Fruit fly (Drosophila melanogaster): ENCODE results near the gene Ho.

The Ho gene

DNA sequence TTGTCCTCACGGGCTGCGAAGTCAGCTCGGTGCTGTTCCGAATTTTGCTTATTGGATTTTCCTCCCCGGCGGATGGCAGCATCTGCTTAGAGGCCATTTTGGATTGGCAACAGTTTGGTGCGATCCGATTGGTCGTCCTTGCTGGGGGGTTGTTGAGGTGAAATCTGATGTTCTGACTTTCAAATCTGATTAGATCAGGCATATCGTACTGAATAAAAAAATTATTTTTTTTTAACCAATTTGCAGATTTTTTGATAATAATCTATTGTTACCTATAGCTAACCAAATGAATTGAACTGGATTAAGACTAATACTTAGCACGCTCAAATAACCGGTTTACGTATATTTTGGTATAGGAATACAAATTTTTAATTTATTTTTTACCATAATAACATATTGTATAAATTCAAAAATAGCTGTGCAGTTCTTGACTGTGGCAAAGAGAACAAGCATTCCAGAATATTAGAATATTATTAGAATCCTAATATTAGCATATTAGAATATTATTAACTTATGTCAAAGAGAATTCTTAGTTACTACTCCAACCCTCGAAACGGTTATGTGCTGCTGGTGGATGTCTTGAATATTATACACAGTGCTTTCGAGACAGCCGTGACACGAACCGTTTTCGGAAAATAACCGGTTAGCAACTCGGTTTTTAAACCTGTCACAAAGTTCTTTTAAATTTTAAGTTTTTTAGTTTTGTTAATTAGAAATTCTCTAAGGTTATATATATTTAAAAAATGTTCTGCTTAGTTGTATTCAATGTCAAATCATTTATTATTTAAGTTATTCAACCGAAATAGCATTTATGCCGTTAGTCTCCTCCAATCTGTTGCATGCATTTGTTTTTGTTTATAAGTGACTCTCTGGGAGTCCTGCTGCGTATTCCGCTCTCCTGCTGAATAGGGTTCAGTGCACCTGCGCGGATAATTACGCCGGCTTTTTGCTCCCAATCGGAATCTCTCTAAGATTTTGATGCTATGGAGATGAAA lies 15.1 kb downstream of the Ho start, which contains the start of gene Fer3:
TSS of gene Fer3 (minus strand) at position 1 of the 995 bp plus-strand sequence.
- TF ChIP-seq noc (tag; optimal IDR thresholded peaks at IDR 0.05): no peak

- no peak for TF ChIP-seq noc (tag; optimal IDR thresholded peaks at IDR 0.05)
Observed at dm6 chr3R:11696209-11696608, 16.7 kb downstream of the Ho start, which contains the start of gene CG14717. Gene CG14717, plus strand, starts transcription at chr3R:11696509.

- TF ChIP-seq noc (tag; optimal IDR thresholded peaks at IDR 0.05): no peak
Observed at dm6 chr3R:11700314-11700713, 20.8 kb downstream of the Ho start, which contains the start of gene CG14718. Gene CG14718, plus strand, starts transcription at chr3R:11700614.

DNA sequence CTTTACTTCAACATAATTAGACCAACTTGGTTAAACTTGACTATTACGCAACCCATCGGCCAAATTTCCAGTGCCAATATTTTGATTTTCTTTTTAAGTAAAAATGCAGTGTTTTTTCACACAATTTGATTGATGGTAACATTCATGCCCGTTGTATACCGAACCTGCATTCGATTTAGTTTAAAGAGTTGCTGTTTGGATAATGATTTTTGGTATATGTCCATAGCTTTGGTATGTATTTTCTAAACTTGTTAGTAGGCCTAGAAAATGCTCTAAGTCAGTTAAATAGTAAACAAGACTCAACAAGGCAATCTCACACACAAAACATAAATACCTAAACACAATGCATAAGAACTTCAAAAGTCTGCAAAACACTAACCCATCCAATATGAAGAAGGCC lies 24.2 kb downstream of the Ho start, which contains the start of gene I-t:
TSS of gene I-t (plus strand) at position 301 of the 400 bp plus-strand sequence.
- TF ChIP-seq noc (tag; optimal IDR thresholded peaks at IDR 0.05): no peak

- no peak for TF ChIP-seq noc (tag; optimal IDR thresholded peaks at IDR 0.05)
Observed at dm6 chr3R:11711376-11711775, 31.8 kb downstream of the Ho start, which contains the start of gene CG14720. Gene CG14720, plus strand, starts transcription at chr3R:11711676.

DNA sequence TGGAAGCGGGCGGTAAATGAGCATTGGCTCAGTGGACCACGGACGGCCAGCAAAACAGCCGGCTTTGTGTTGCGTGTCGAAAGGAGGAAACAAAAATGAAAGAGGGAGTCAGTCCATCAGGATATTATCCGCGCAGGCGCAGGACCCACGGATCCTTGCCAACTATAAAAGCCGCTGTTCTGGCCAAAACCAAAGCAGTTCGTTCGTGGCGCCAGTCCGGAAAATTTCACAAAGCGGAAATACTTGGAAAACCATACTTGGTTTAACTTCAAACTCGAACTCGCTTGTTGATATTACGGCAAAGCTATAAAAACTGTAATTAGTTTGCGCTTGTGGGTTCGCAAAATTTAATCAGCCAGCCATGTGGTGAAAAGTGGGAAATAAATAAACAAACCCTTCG lies 42.0 kb downstream of the Ho start, which contains the start of gene CG12594:
TSS of gene CG12594 (plus strand) at position 142 of the 400 bp plus-strand sequence.
- TF ChIP-seq noc (tag; optimal IDR thresholded peaks at IDR 0.05): no peak
